Fruit fly (Drosophila melanogaster) whole organism, embryonic: ENCODE results near the gene CG34179.

Experiments
- ATbp ChIP-seq: fragments of 200-800 bp; sonication (Bioruptor generic); optimal IDR thresholded peaks from 2 replicates; lab custom pipeline; 2017; ENCODE audit warnings: missing biosample characterization, mild to moderate bottlenecking, missing genetic modification characterization, missing genetic modification reagents
- Atf6 ChIP-seq: fragments of 200-800 bp; sonication (Bioruptor generic); IDR thresholded peaks from 2 replicates; pipeline ENCODE4 v1.3.6; 2022; ENCODE audit warnings: missing biosample characterization, missing genetic modification characterization
- B-H1 ChIP-seq: fragments of 200-800 bp; sonication (Bioruptor generic); IDR thresholded peaks from 3 replicates; pipeline ENCODE4 v1.3.6; 2022; ENCODE audit warnings: missing biosample characterization, missing genetic modification characterization
- Bteb2 ChIP-seq: fragments of 200-800 bp; sonication (Bioruptor generic); optimal IDR thresholded peaks from 2 replicates; lab custom pipeline; 2016; ENCODE audit warnings: missing biosample characterization, missing genetic modification characterization
- CG10462 ChIP-seq: fragments of 200-800 bp; sonication (Bioruptor generic); optimal IDR thresholded peaks from 2 replicates; lab custom pipeline; 2016; ENCODE audit warnings: missing biosample characterization, missing genetic modification characterization
- CG10654 ChIP-seq: fragments of 200-800 bp; sonication (Bioruptor generic); optimal IDR thresholded peaks from 2 replicates; lab custom pipeline; 2016; ENCODE audit warnings: missing biosample characterization, missing genetic modification characterization
- CG11085 ChIP-seq: fragments of 200-800 bp; sonication (Bioruptor generic); IDR thresholded peaks from 2 replicates; pipeline ENCODE4 v1.3.6; 2022; ENCODE audit warnings: missing biosample characterization, missing genetic modification characterization
- CG11696 ChIP-seq: fragments of 200-800 bp; sonication (Bioruptor generic); IDR thresholded peaks from 2 replicates; pipeline ENCODE4 v1.3.6; 2022; ENCODE audit warnings: missing biosample characterization, missing genetic modification characterization
- CG12744 ChIP-seq: fragments of 200-800 bp; sonication (Bioruptor generic); optimal IDR thresholded peaks from 2 replicates; lab custom pipeline; 2016; ENCODE audit warnings: missing biosample characterization, missing genetic modification characterization
- CG13287 ChIP-seq: fragments of 200-800 bp; sonication (Bioruptor generic); IDR thresholded peaks from 2 replicates; pipeline ENCODE4 v1.3.6; 2022; ENCODE audit warnings: missing biosample characterization, missing genetic modification characterization; ENCODE audit not compliant: partially characterized antibody
- CG13894 ChIP-seq: fragments of 200-800 bp; sonication (Bioruptor generic); optimal IDR thresholded peaks from 3 replicates; lab custom pipeline; 2018; ENCODE audit warnings: missing biosample characterization, mild to moderate bottlenecking, missing genetic modification characterization, moderate library complexity
- CG17612 ChIP-seq: fragments of 200-800 bp; sonication (Bioruptor generic); IDR thresholded peaks from 2 replicates; pipeline ENCODE4 v1.3.6; 2022; ENCODE audit warnings: missing biosample characterization, missing genetic modification characterization
- CG18619 ChIP-seq: fragments of 200-800 bp; sonication (Bioruptor generic); optimal IDR thresholded peaks from 3 replicates; lab custom pipeline; 2017; ENCODE audit warnings: missing biosample characterization, mild to moderate bottlenecking, missing genetic modification characterization
- CG32532 ChIP-seq: fragments of 200-800 bp; sonication (Bioruptor generic); IDR thresholded peaks from 2 replicates; pipeline ENCODE4 v1.3.6; 2022; ENCODE audit warnings: missing biosample characterization, missing genetic modification characterization
- CG3726 ChIP-seq: fragments of 200-800 bp; sonication (Bioruptor generic); IDR thresholded peaks from 3 replicates; pipeline ENCODE4, ENCODE4 v1.3.6; 2022; ENCODE audit warnings: missing biosample characterization, missing genetic modification characterization
- CG4424 ChIP-seq: fragments of 200-800 bp; sonication (Bioruptor generic); optimal IDR thresholded peaks from 3 replicates; lab custom pipeline; 2016; ENCODE audit warnings: missing biosample characterization, missing genetic modification characterization
- CG4730 ChIP-seq: fragments of 200-800 bp; sonication (Bioruptor generic); IDR thresholded peaks from 2 replicates; pipeline ENCODE4 v1.3.6; 2022; ENCODE audit warnings: missing biosample characterization, missing genetic modification characterization
- CG4820 ChIP-seq: fragments of 200-800 bp; sonication (Bioruptor generic); optimal IDR thresholded peaks from 3 replicates; lab custom pipeline; 2016; ENCODE audit warnings: missing biosample characterization, missing genetic modification characterization
- CG5180 ChIP-seq: fragments of 200-800 bp; sonication (Bioruptor generic); optimal IDR thresholded peaks from 3 replicates; lab custom pipeline; 2017; ENCODE audit warnings: missing biosample characterization, missing genetic modification characterization, mild to moderate bottlenecking, moderate library complexity, missing genetic modification reagents
- CG5245 ChIP-seq: fragments of 200-800 bp; sonication (Bioruptor generic); optimal IDR thresholded peaks from 3 replicates; lab custom pipeline; 2016; ENCODE audit warnings: missing biosample characterization, missing genetic modification characterization
- CG6791 ChIP-seq: fragments of 200-800 bp; sonication (Bioruptor generic); IDR thresholded peaks from 3 replicates; pipeline ENCODE4 v1.3.6; 2022; ENCODE audit warnings: missing biosample characterization, missing genetic modification characterization; ENCODE audit not compliant: partially characterized antibody
- CG8765 ChIP-seq: fragments of 200-800 bp; sonication (Bioruptor generic); IDR thresholded peaks from 2 replicates; pipeline ENCODE4 v1.3.6; 2022; ENCODE audit warnings: missing biosample characterization, missing genetic modification characterization
- CG8924 ChIP-seq: fragments of 200-800 bp; optimal IDR thresholded peaks from 3 replicates; lab custom pipeline; 2019; ENCODE audit warnings: missing biosample characterization, mild to moderate bottlenecking, missing genetic modification characterization, moderate library complexity
- E2f1 ChIP-seq: fragments of 200-800 bp; sonication (Bioruptor generic); IDR thresholded peaks from 2 replicates; pipeline ENCODE4 v1.3.6; 2022; ENCODE audit warnings: missing biosample characterization, missing genetic modification characterization
- Elba2 ChIP-seq: fragments of 200-800 bp; sonication (Bioruptor generic); optimal IDR thresholded peaks from 3 replicates; lab custom pipeline; 2016; ENCODE audit warnings: missing biosample characterization, missing genetic modification characterization
- Gug ChIP-seq: fragments of 200-800 bp; sonication (Bioruptor generic); IDR thresholded peaks from 4 replicates; pipeline ENCODE4 v1.3.6; 2022; ENCODE audit warnings: missing biosample characterization, missing genetic modification characterization
- Kr ChIP-seq: fragments of 200-800 bp; sonication (Bioruptor generic); optimal IDR thresholded peaks from 2 replicates; lab custom pipeline; 2017; ENCODE audit warnings: missing biosample characterization, mild to moderate bottlenecking, missing genetic modification characterization
- NC2β ChIP-seq: fragments of 200-800 bp; sonication (Bioruptor generic); optimal IDR thresholded peaks from 2 replicates; lab custom pipeline; 2016; ENCODE audit warnings: missing biosample characterization, missing genetic modification characterization
- Oli ChIP-seq: fragments of 200-800 bp; sonication (Bioruptor generic); optimal IDR thresholded peaks from 2 replicates; lab custom pipeline; 2018; ENCODE audit warnings: missing biosample characterization, mild to moderate bottlenecking, missing genetic modification characterization, moderate library complexity
- Ravus ChIP-seq: fragments of 200-800 bp; sonication (Bioruptor generic); IDR thresholded peaks from 2 replicates; pipeline ENCODE4 v1.3.6; 2022; ENCODE audit warnings: missing biosample characterization, missing genetic modification characterization
- Xrp1 ChIP-seq: fragments of 200-800 bp; sonication (Bioruptor generic); IDR thresholded peaks from 2 replicates; pipeline ENCODE4 v1.3.6; 2022; ENCODE audit warnings: missing biosample characterization, missing genetic modification characterization
- ab ChIP-seq: fragments of 200-800 bp; sonication (Bioruptor generic); optimal IDR thresholded peaks from 2 replicates; lab custom pipeline; 2016; ENCODE audit warnings: missing biosample characterization, missing genetic modification characterization
- btn ChIP-seq: fragments of 200-800 bp; sonication (Bioruptor generic); optimal IDR thresholded peaks from 2 replicates; lab custom pipeline; 2016; ENCODE audit warnings: missing biosample characterization, missing genetic modification characterization
- chm ChIP-seq: fragments of 200-800 bp; sonication (Bioruptor generic); IDR thresholded peaks from 2 replicates; pipeline ENCODE4 v1.3.6; 2022; ENCODE audit warnings: missing biosample characterization, missing genetic modification characterization
- dan ChIP-seq: fragments of 200-800 bp; sonication (Bioruptor generic); IDR thresholded peaks from 2 replicates; pipeline ENCODE4 v1.3.6; 2022; ENCODE audit warnings: missing biosample characterization, missing genetic modification characterization
- exex ChIP-seq: fragments of 200-800 bp; sonication (Bioruptor generic); optimal IDR thresholded peaks from 4 replicates; lab custom pipeline; 2018; ENCODE audit warnings: missing biosample characterization, mild to moderate bottlenecking, missing genetic modification characterization, moderate library complexity
- fd102C ChIP-seq: fragments of 200-800 bp; sonication (Bioruptor generic); optimal IDR thresholded peaks from 2 replicates; lab custom pipeline; 2018; ENCODE audit warnings: missing biosample characterization, mild to moderate bottlenecking, missing genetic modification characterization, moderate library complexity
- fru ChIP-seq: fragments of >200 bp; optimal IDR thresholded peaks from 2 replicates; lab custom pipeline; 2017
- gce ChIP-seq: fragments of 200-800 bp; sonication (Bioruptor generic); IDR thresholded peaks from 3 replicates; pipeline ENCODE4 v1.3.6; 2022; ENCODE audit warnings: missing biosample characterization, missing genetic modification characterization
- hth ChIP-seq: fragments of >200 bp; optimal IDR thresholded peaks from 2 replicates; lab custom pipeline; 2017; ENCODE audit warnings: inconsistent platforms
- kni ChIP-seq: fragments of 200-800 bp; sonication (Bioruptor generic); optimal IDR thresholded peaks from 3 replicates; lab custom pipeline; 2017; ENCODE audit warnings: mild to moderate bottlenecking, missing biosample characterization, missing genetic modification reagents, missing genetic modification characterization
- lbe ChIP-seq: fragments of 200-800 bp; sonication (Bioruptor generic); optimal IDR thresholded peaks from 2 replicates; lab custom pipeline; 2016; ENCODE audit warnings: missing biosample characterization, mild to moderate bottlenecking, missing genetic modification characterization
- pho ChIP-seq: fragments of 200-800 bp; sonication (Bioruptor generic); optimal IDR thresholded peaks from 2 replicates; lab custom pipeline; 2016; ENCODE audit warnings: missing biosample characterization, missing genetic modification characterization
- sqz ChIP-seq: fragments of 200-800 bp; sonication (Bioruptor generic); optimal IDR thresholded peaks from 3 replicates; lab custom pipeline; 2018; ENCODE audit warnings: missing biosample characterization, mild to moderate bottlenecking, missing genetic modification characterization
- sr ChIP-seq: fragments of 200-800 bp; sonication (Bioruptor generic); IDR thresholded peaks from 3 replicates; pipeline ENCODE4 v1.3.6; 2022; ENCODE audit warnings: missing biosample characterization, missing genetic modification characterization
- trem ChIP-seq: fragments of 200-800 bp; optimal IDR thresholded peaks from 3 replicates; lab custom pipeline; 2019; ENCODE audit warnings: missing biosample characterization, mild to moderate bottlenecking, missing genetic modification characterization, moderate library complexity
- ttk ChIP-seq: fragments of 200-800 bp; sonication (Bioruptor generic); IDR thresholded peaks from 2 replicates; pipeline ENCODE4 v2.1.2; 2022; ENCODE audit warnings: missing biosample characterization, missing genetic modification characterization
- unc-4 ChIP-seq: fragments of 200-800 bp; sonication (Bioruptor generic); IDR thresholded peaks from 2 replicates; pipeline ENCODE4 v1.3.6; 2022; ENCODE audit warnings: missing biosample characterization, missing genetic modification characterization; ENCODE audit not compliant: partially characterized antibody

CG34179 gene

dm6 chr2L:6090786-6091716 is 42.5 kb upstream of the CG34179 start, which contains the start of gene CG45075 (continued):
- no peak for TF ChIP-seq unc-4 (GFP tag; lab: Robert Waterston, UW)
- TF ChIP-seq Elba2 = no peak
- TF ChIP-seq B-H1 (GFP tag; lab: Robert Waterston, UW) = no peak
- TF ChIP-seq gce = no peak
- no peak for TF ChIP-seq CG5245
- no peak for TF ChIP-seq CG11085 (GFP tag; lab: Robert Waterston, UW)
- TF ChIP-seq ab = no peak
- TF ChIP-seq pho (GFP tag; lab: Kevin White, UChicago) = no peak
- no peak for TF ChIP-seq CG3726 (GFP tag; lab: Robert Waterston, UW)
- no peak for TF ChIP-seq CG4820
- TF ChIP-seq CG5180 = peak; percentile 94
- TF ChIP-seq Ravus (GFP tag; lab: Robert Waterston, UW) = no peak
- no peak for TF ChIP-seq Xrp1 (GFP tag; lab: Robert Waterston, UW)
- TF ChIP-seq sqz (GFP tag; lab: Kevin White, UChicago) = peak; percentile 61
- TF ChIP-seq CG17612 (GFP tag; lab: Robert Waterston, UW) = no peak
- TF ChIP-seq ttk (GFP tag; lab: Robert Waterston, UW) = no peak
- no peak for TF ChIP-seq CG10462 (GFP tag; lab: Kevin White, UChicago)
- TF ChIP-seq chm = peak; percentile 87; the same call in 1 of the 2 replicates
- TF ChIP-seq btn (GFP tag; lab: Kevin White, UChicago) = no peak
- no peak for TF ChIP-seq CG6791 (GFP tag; lab: Robert Waterston, UW)
- peak; percentile 36 for TF ChIP-seq kni (GFP tag; lab: Kevin White, UChicago)
- TF ChIP-seq Gug (GFP tag; lab: Robert Waterston, UW) = no peak
- no peak for TF ChIP-seq Bteb2 (GFP tag; lab: Kevin White, UChicago)
- no peak for TF ChIP-seq NC2β
- TF ChIP-seq CG4424 (GFP tag; lab: Kevin White, UChicago) = no peak
- TF ChIP-seq ATbp (GFP tag; lab: Kevin White, UChicago) = no peak
- TF ChIP-seq sr = no peak
- TF ChIP-seq exex = no peak
- TF ChIP-seq CG11696 (GFP tag; lab: Robert Waterston, UW) = no peak
- no peak for TF ChIP-seq Oli (tag; lab: Kevin White, UChicago)
- TF ChIP-seq lbe (GFP tag; lab: Kevin White, UChicago) = no peak
- TF ChIP-seq fd102C = no peak
- TF ChIP-seq trem = no peak
- TF ChIP-seq CG12744 (GFP tag; lab: Kevin White, UChicago) = no peak
- TF ChIP-seq CG13287 (GFP tag; lab: Robert Waterston, UW) = no peak
- TF ChIP-seq dan (GFP tag; lab: Robert Waterston, UW) = no peak
- no peak for TF ChIP-seq hth (lab: Kevin White, UChicago)
- no peak for TF ChIP-seq CG8924 (tag; lab: Kevin White, UChicago)
- no peak for TF ChIP-seq Atf6
- no peak for TF ChIP-seq fru
- no peak for TF ChIP-seq CG8765 (GFP tag; lab: Robert Waterston, UW)
- TF ChIP-seq CG13894 (tag; lab: Kevin White, UChicago) = peak; percentile 79
- no peak for TF ChIP-seq CG10654 (GFP tag; lab: Kevin White, UChicago)
- no peak for TF ChIP-seq CG4730 (GFP tag; lab: Robert Waterston, UW)
- no peak for TF ChIP-seq Kr
- no peak for TF ChIP-seq E2f1
- no peak for TF ChIP-seq CG32532 (GFP tag; lab: Robert Waterston, UW)
- TF ChIP-seq CG18619 (GFP tag; lab: Kevin White, UChicago) = no peak
